Worm (Caenorhabditis elegans) whole organism, L1 larva: ENCODE results near the gene pho-8.

Experiments used
- C04F5.9 ChIP-seq: sonication (generic microtip); optimal IDR thresholded peaks from 2 replicates; lab custom pipeline; 2016; ENCODE audit warnings: missing genetic modification characterization, missing compliant biosample characterization
- C16A3.4 ChIP-seq: fragments of 150-350 bp; optimal IDR thresholded peaks from 2 replicates; lab custom pipeline; 2014; ENCODE audit warnings: missing biosample characterization, missing genetic modification characterization
- C34B4.2 ChIP-seq: sonication (generic microtip); optimal IDR thresholded peaks from 2 replicates; lab custom pipeline; 2017; ENCODE audit warnings: mild to moderate bottlenecking, missing genetic modification characterization, missing compliant biosample characterization
- aha-1 ChIP-seq: fragments of 150-350 bp; optimal IDR thresholded peaks from 2 replicates; lab custom pipeline; 2014; ENCODE audit warnings: missing biosample characterization, missing genetic modification characterization
- ceh-8 ChIP-seq: fragments of 200-800 bp; sonication (Bioruptor generic); optimal IDR thresholded peaks from 2 replicates; lab custom pipeline; 2018; ENCODE audit warnings: mild to moderate bottlenecking, missing genetic modification characterization, moderate library complexity, missing compliant biosample characterization
- ceh-88 ChIP-seq: fragments of 200-800 bp; sonication (Bioruptor generic); IDR thresholded peaks from 2 replicates; pipeline ENCODE4 v1.3.6; 2022; ENCODE audit warnings: missing genetic modification characterization, missing compliant biosample characterization
- ces-1 ChIP-seq: fragments of 150-350 bp; optimal IDR thresholded peaks from 2 replicates; lab custom pipeline; 2014; ENCODE audit warnings: missing biosample characterization, missing genetic modification reagents, missing genetic modification characterization
- dpl-1 ChIP-seq, 3 experiments: fragments of 150-350 bp in 2 of 3; sonication (generic microtip) in 1 of 3; optimal IDR thresholded peaks; 2 replicates each; lab custom pipeline; 2014 to 2017; ENCODE audit warnings: missing biosample characterization in 3 of 3, missing genetic modification characterization in 3 of 3, missing genetic modification reagents in 3 of 3
- efl-1 ChIP-seq, 4 experiments: fragments of 150-350 bp; optimal IDR thresholded peaks in 3 of 4; peaks in 1 of 4; 1 replicate in 1 of 4; 2 replicates in 3 of 4; lab custom pipeline; 2014; ENCODE audit warnings: missing biosample characterization in 2 of 4, missing genetic modification characterization in 2 of 4, missing genetic modification reagents in 2 of 4
- egl-13 ChIP-seq: sonication (generic microtip); optimal IDR thresholded peaks from 2 replicates; lab custom pipeline; 2016; ENCODE audit warnings: missing genotype, missing genetic modification reagents, missing genetic modification characterization, missing compliant biosample characterization
- elt-2 ChIP-seq: sonication (generic microtip); optimal IDR thresholded peaks from 2 replicates; lab custom pipeline; 2016; ENCODE audit warnings: missing genetic modification characterization, mild to moderate bottlenecking, inconsistent platforms, missing compliant biosample characterization, missing genetic modification reagents
- elt-3 ChIP-seq, 6 experiments: fragments of 150-350 bp in 1 of 6; sonication (generic microtip); optimal IDR thresholded peaks; 2 replicates each; lab custom pipeline; 2017 to 2018; ENCODE audit warnings: missing biosample characterization in 6 of 6, missing genetic modification characterization in 6 of 6, inconsistent platforms in 1 of 6
- fkh-10 ChIP-seq: sonication (generic microtip); optimal IDR thresholded peaks from 2 replicates; lab custom pipeline; 2017; ENCODE audit warnings: missing biosample characterization, missing genetic modification reagents, missing genetic modification characterization
- fkh-4 ChIP-seq: sonication (generic microtip); optimal IDR thresholded peaks from 2 replicates; lab custom pipeline; 2016; ENCODE audit warnings: missing compliant biosample characterization, missing genetic modification characterization, borderline replicate concordance
- fkh-8 ChIP-seq: sonication (generic microtip); optimal IDR thresholded peaks from 2 replicates; lab custom pipeline; 2016; ENCODE audit warnings: mild to moderate bottlenecking, missing genetic modification characterization, missing compliant biosample characterization
- hpl-2 ChIP-seq: fragments of 150-350 bp; optimal IDR thresholded peaks from 2 replicates; lab custom pipeline; 2014; ENCODE audit warnings: missing biosample characterization, missing genetic modification reagents, missing genetic modification characterization
- isw-1 ChIP-seq: fragments of 200-800 bp; sonication (Bioruptor generic); IDR thresholded peaks from 2 replicates; pipeline ENCODE4 v1.3.6; 2022; ENCODE audit warnings: missing genetic modification characterization, missing compliant biosample characterization
- jun-1 ChIP-seq: fragments of 150-350 bp; optimal IDR thresholded peaks from 2 replicates; lab custom pipeline; 2014; ENCODE audit warnings: missing biosample characterization, missing genetic modification reagents, missing genetic modification characterization
- lir-3 ChIP-seq: sonication (generic microtip); optimal IDR thresholded peaks from 2 replicates; lab custom pipeline; 2016; ENCODE audit warnings: mild to moderate bottlenecking, missing genetic modification characterization, moderate library complexity, missing compliant biosample characterization; ENCODE audit not compliant: poor library complexity
- lsy-2 ChIP-seq, 2 experiments: fragments of 150-350 bp; optimal IDR thresholded peaks; 2 replicates each; lab custom pipeline; 2014; ENCODE audit warnings: missing biosample characterization in 2 of 2, missing genetic modification characterization in 2 of 2
- mab-9 ChIP-seq: fragments of 200-800 bp; sonication (Bioruptor generic); IDR thresholded peaks from 2 replicates; pipeline ENCODE4 v1.3.6; 2022; ENCODE audit warnings: missing genetic modification reagents, missing genetic modification characterization, missing compliant biosample characterization
- mef-2 ChIP-seq: fragments of 150-350 bp; optimal IDR thresholded peaks from 2 replicates; lab custom pipeline; 2014; ENCODE audit warnings: missing biosample characterization, missing genetic modification characterization
- nhr-12 ChIP-seq: sonication (generic microtip); optimal IDR thresholded peaks from 2 replicates; lab custom pipeline; 2017; ENCODE audit warnings: missing biosample characterization, missing genetic modification characterization
- nhr-237 ChIP-seq: fragments of 150-350 bp; optimal IDR thresholded peaks from 2 replicates; lab custom pipeline; 2014; ENCODE audit warnings: missing biosample characterization, missing genetic modification characterization
- nhr-28 ChIP-seq: fragments of 150-350 bp; optimal IDR thresholded peaks from 2 replicates; lab custom pipeline; 2014; ENCODE audit warnings: missing biosample characterization, missing genetic modification characterization
- nhr-71 ChIP-seq: sonication (generic microtip); optimal IDR thresholded peaks from 2 replicates; lab custom pipeline; 2016; ENCODE audit warnings: mild to moderate bottlenecking, missing genetic modification characterization, moderate library complexity, missing compliant biosample characterization
- nhr-76 ChIP-seq: sonication (generic microtip); optimal IDR thresholded peaks from 2 replicates; lab custom pipeline; 2017; ENCODE audit warnings: missing biosample characterization, missing genetic modification characterization
- nhr-84 ChIP-seq: sonication (generic microtip); optimal IDR thresholded peaks from 2 replicates; lab custom pipeline; 2017; ENCODE audit warnings: missing biosample characterization, missing genetic modification characterization
- nhr-90 ChIP-seq: sonication (generic microtip); optimal IDR thresholded peaks from 2 replicates; lab custom pipeline; 2016; ENCODE audit warnings: mild to moderate bottlenecking, missing genetic modification characterization, missing compliant biosample characterization; ENCODE audit not compliant: poor library complexity
- pax-3 ChIP-seq: fragments of 200-800 bp; sonication (Bioruptor generic); optimal IDR thresholded peaks from 2 replicates; lab custom pipeline; 2018; ENCODE audit warnings: mild to moderate bottlenecking, missing genetic modification characterization, moderate library complexity, missing compliant biosample characterization
- pqm-1 ChIP-seq: sonication (generic microtip); optimal IDR thresholded peaks from 3 replicates; lab custom pipeline; 2017; ENCODE audit warnings: missing biosample characterization, missing genetic modification characterization
- rnt-1 ChIP-seq: sonication (generic microtip); optimal IDR thresholded peaks from 2 replicates; lab custom pipeline; 2016; ENCODE audit warnings: mild to moderate bottlenecking, missing genetic modification characterization, moderate library complexity, missing compliant biosample characterization
- snpc-4 ChIP-seq: fragments of 150-350 bp; optimal IDR thresholded peaks from 2 replicates; lab custom pipeline; 2014; ENCODE audit warnings: missing biosample characterization, missing genetic modification characterization
- snu-23 ChIP-seq: sonication (generic microtip); optimal IDR thresholded peaks from 2 replicates; lab custom pipeline; 2016; ENCODE audit warnings: missing genetic modification characterization, missing compliant biosample characterization
- sox-4 ChIP-seq: sonication (generic microtip); optimal IDR thresholded peaks from 2 replicates; lab custom pipeline; 2016; ENCODE audit warnings: missing genetic modification characterization, missing compliant biosample characterization
- sptf-1 ChIP-seq: fragments of 150-350 bp; optimal IDR thresholded peaks from 2 replicates; lab custom pipeline; 2014; ENCODE audit warnings: missing biosample characterization, missing genetic modification characterization
- sup-37 ChIP-seq: fragments of 200-800 bp; sonication (Bioruptor generic); optimal IDR thresholded peaks from 2 replicates; lab custom pipeline; 2018; ENCODE audit warnings: mild to moderate bottlenecking, missing genetic modification characterization, missing compliant biosample characterization
- swsn-7 ChIP-seq: sonication (generic microtip); optimal IDR thresholded peaks from 2 replicates; lab custom pipeline; 2016; ENCODE audit warnings: missing genetic modification characterization, missing compliant biosample characterization
- tbx-2 ChIP-seq: sonication (generic microtip); optimal IDR thresholded peaks from 2 replicates; lab custom pipeline; 2016; ENCODE audit warnings: missing genetic modification characterization, missing compliant biosample characterization
- tlp-1 ChIP-seq: fragments of 150-350 bp; optimal IDR thresholded peaks from 2 replicates; lab custom pipeline; 2014; ENCODE audit warnings: missing biosample characterization, missing genetic modification characterization
- unc-30 ChIP-seq: sonication (generic microtip); optimal IDR thresholded peaks from 2 replicates; lab custom pipeline; 2017; ENCODE audit warnings: missing biosample characterization, missing genetic modification characterization
- unc-62 ChIP-seq: fragments of 150-350 bp; optimal IDR thresholded peaks from 2 replicates; lab custom pipeline; 2014; ENCODE audit warnings: missing biosample characterization, missing genetic modification reagents, missing genetic modification characterization
- unc-86 ChIP-seq: sonication (generic microtip); optimal IDR thresholded peaks from 2 replicates; lab custom pipeline; 2016; ENCODE audit warnings: missing genetic modification characterization, missing compliant biosample characterization
- unc-98 ChIP-seq: fragments of 200-800 bp; sonication (Bioruptor generic); IDR thresholded peaks from 2 replicates; pipeline ENCODE4 v1.3.6; 2022; ENCODE audit warnings: missing genetic modification characterization, missing compliant biosample characterization
- vab-15 ChIP-seq: sonication (generic microtip); optimal IDR thresholded peaks from 2 replicates; lab custom pipeline; 2017; ENCODE audit warnings: missing genotype, mild to moderate bottlenecking, missing genetic modification characterization, missing compliant biosample characterization
- xbp-1 ChIP-seq: sonication (generic microtip); optimal IDR thresholded peaks from 2 replicates; lab custom pipeline; 2016; ENCODE audit warnings: missing genetic modification characterization, missing compliant biosample characterization
- zag-1 ChIP-seq: fragments of 150-350 bp; optimal IDR thresholded peaks from 2 replicates; lab custom pipeline; 2014; ENCODE audit warnings: missing biosample characterization, missing genetic modification characterization
- zip-4 ChIP-seq: fragments of 200-800 bp; sonication (Bioruptor generic); optimal IDR thresholded peaks from 2 replicates; lab custom pipeline; 2018; ENCODE audit warnings: mild to moderate bottlenecking, missing genetic modification characterization, moderate library complexity, missing compliant biosample characterization

Gene pho-8

ce11 chrV:11858299-11858698 is 24.9 kb downstream of the pho-8 start (continued):
- TF ChIP-seq efl-1 (optimal IDR thresholded peaks at IDR 0.05; lab: Kevin White, UChicago) (no peak), efl-1 (GFP tag; optimal IDR thresholded peaks at IDR 0.05 in 1 of 2; lab: Kevin White, UChicago) (peak in 1 of 2 experiments; percentile 12), zag-1 (tag; lab: Kevin White, UChicago) (no peak), elt-3 (tag; optimal IDR thresholded peaks at IDR 0.05; lab: Kevin White, UChicago) (no peak), egl-13 (tag; lab: Kevin White, UChicago) (no peak), ces-1 (GFP tag; lab: Kevin White, UChicago) (no peak)

ce11 chrV:11859082-11859858 is 25.9 kb downstream of the pho-8 start:
- TF ChIP-seq aha-1 (tag; lab: Kevin White, UChicago): no peak
- no peak for TF ChIP-seq sox-4 (tag; lab: Kevin White, UChicago)
- TF ChIP-seq jun-1 (tag; lab: Kevin White, UChicago): peak; percentile 48
- no peak for TF ChIP-seq zag-1 (tag; lab: Kevin White, UChicago)
- no peak for TF ChIP-seq swsn-7 (tag; lab: Kevin White, UChicago)
- TF ChIP-seq nhr-76: no peak
- TF ChIP-seq elt-3 (tag; optimal IDR thresholded peaks at IDR 0.05; lab: Kevin White, UChicago): peak in 4 of 6 experiments; percentile 24 to 77 (median 54)
- no peak for TF ChIP-seq sptf-1 (tag; lab: Kevin White, UChicago)
- TF ChIP-seq unc-86: no peak
- peak in 1 of 2 experiments; percentile 67 for TF ChIP-seq lsy-2 (tag; optimal IDR thresholded peaks at IDR 0.05; lab: Kevin White, UChicago)
- no peak for TF ChIP-seq unc-62 (GFP tag; lab: Kevin White, UChicago)
- TF ChIP-seq tbx-2: peak; percentile 14
- no peak for TF ChIP-seq fkh-8 (tag; lab: Kevin White, UChicago)
- no peak for TF ChIP-seq xbp-1
- TF ChIP-seq mab-9 (GFP tag; lab: Robert Waterston, UW): no peak
- no peak for TF ChIP-seq lir-3 (tag; lab: Kevin White, UChicago)
- TF ChIP-seq egl-13 (tag; lab: Kevin White, UChicago): no peak
- no peak for TF ChIP-seq snpc-4
- peak; percentile 62 for TF ChIP-seq nhr-71 (tag; lab: Kevin White, UChicago)
- no peak for TF ChIP-seq rnt-1 (tag; lab: Kevin White, UChicago)
- no peak for TF ChIP-seq zip-4 (GFP tag; lab: Kevin White, UChicago)
- no peak for TF ChIP-seq pax-3
- TF ChIP-seq vab-15 (tag; lab: Kevin White, UChicago): no peak
- TF ChIP-seq efl-1 (optimal IDR thresholded peaks at IDR 0.05; lab: Kevin White, UChicago): no peak
- TF ChIP-seq efl-1 (GFP tag; optimal IDR thresholded peaks at IDR 0.05 in 1 of 2; lab: Kevin White, UChicago): peak in 1 of 2 experiments; percentile 19
- no peak for TF ChIP-seq nhr-84 (tag; lab: Kevin White, UChicago)
- no peak for TF ChIP-seq hpl-2 (GFP tag; lab: Kevin White, UChicago)
- no peak for TF ChIP-seq isw-1 (GFP tag; lab: Robert Waterston, UW)
- TF ChIP-seq C04F5.9 (tag; lab: Kevin White, UChicago): no peak
- TF ChIP-seq elt-2: peak; percentile 60
- peak; percentile 17 for TF ChIP-seq nhr-90 (tag; lab: Kevin White, UChicago)
- TF ChIP-seq unc-98: no peak
- TF ChIP-seq nhr-28 (tag; lab: Kevin White, UChicago): no peak
- no peak for TF ChIP-seq C16A3.4 (tag; lab: Kevin White, UChicago)
- TF ChIP-seq fkh-10: no peak
- TF ChIP-seq pqm-1 (tag; lab: Kevin White, UChicago): no peak
- no peak for TF ChIP-seq dpl-1 (GFP tag; optimal IDR thresholded peaks at IDR 0.05; lab: Kevin White, UChicago)
- TF ChIP-seq unc-30 (tag; lab: Kevin White, UChicago): no peak
- no peak for TF ChIP-seq nhr-237 (tag; lab: Kevin White, UChicago)
- TF ChIP-seq ceh-88: no peak
- no peak for TF ChIP-seq tlp-1
- TF ChIP-seq C34B4.2 (tag; lab: Kevin White, UChicago): no peak
- no peak for TF ChIP-seq fkh-4 (tag; lab: Kevin White, UChicago)
- no peak for TF ChIP-seq mef-2
- TF ChIP-seq sup-37 (GFP tag; lab: Kevin White, UChicago): no peak
- peak; percentile 41 for TF ChIP-seq snu-23 (GFP tag; lab: Kevin White, UChicago)
- TF ChIP-seq ceh-8: no peak
- TF ChIP-seq nhr-12: no peak
